Worm (Caenorhabditis elegans) whole organism, L4 larva: ENCODE measurements around the gene qua-1.
A peak's percentile ranks its signal among the peaks of the same experiment; 100 is the strongest.

ENCODE experiments used
- F10B5.3 ChIP-seq: sonication (generic microtip); optimal IDR thresholded peaks from 2 replicates; lab custom pipeline; 2016; ENCODE audit warnings: mild to moderate bottlenecking, missing genetic modification characterization, missing compliant biosample characterization
- F49E8.2 ChIP-seq: sonication (generic microtip); optimal IDR thresholded peaks from 2 replicates; lab custom pipeline; 2016; ENCODE audit warnings: missing compliant biosample characterization, mild to moderate bottlenecking, missing genetic modification characterization, borderline replicate concordance
- T20F7.1 ChIP-seq: fragments of 200-800 bp; sonication (Bioruptor generic); optimal IDR thresholded peaks from 2 replicates; lab custom pipeline; 2018; ENCODE audit warnings: mild to moderate bottlenecking, missing genetic modification characterization, missing compliant biosample characterization
- T26A8.4 ChIP-seq: fragments of 200-800 bp; sonication (Bioruptor generic); IDR thresholded peaks from 2 replicates; pipeline ENCODE4 v1.3.6; 2022; ENCODE audit warnings: missing genetic modification characterization, missing compliant biosample characterization
- Y5F2A.4 ChIP-seq: fragments of 200-800 bp; sonication (Bioruptor generic); optimal IDR thresholded peaks from 2 replicates; lab custom pipeline; 2018; ENCODE audit warnings: mild to moderate bottlenecking, missing genetic modification characterization, missing compliant biosample characterization
- Y75B8A.6 ChIP-seq: fragments of 200-800 bp; sonication (Bioruptor generic); IDR thresholded peaks from 2 replicates; pipeline ENCODE4 v1.3.6; 2022; ENCODE audit warnings: missing genetic modification reagents, missing genetic modification characterization, missing compliant biosample characterization
- ZK337.2 ChIP-seq: fragments of 200-800 bp; sonication (Bioruptor generic); IDR thresholded peaks from 2 replicates; pipeline ENCODE4 v1.3.6; 2022; ENCODE audit warnings: missing genetic modification reagents, missing genetic modification characterization, missing compliant biosample characterization
- aha-1 ChIP-seq: fragments of 150-350 bp; peaks from one replicate; lab custom pipeline; 2014; ENCODE audit warnings: missing biosample characterization, missing genetic modification characterization
- ama-1 ChIP-seq: fragments of 150-350 bp; optimal IDR thresholded peaks from 2 replicates; lab custom pipeline; 2014; ENCODE audit warnings: inconsistent platforms, mixed read lengths
- ceh-44 ChIP-seq: fragments of 200-800 bp; sonication (Bioruptor generic); IDR thresholded peaks from 2 replicates; pipeline ENCODE4 v1.3.6; 2022; ENCODE audit warnings: missing genetic modification reagents, missing genetic modification characterization, missing compliant biosample characterization
- ceh-62 ChIP-seq: sonication (generic microtip); optimal IDR thresholded peaks from 2 replicates; lab custom pipeline; 2017; ENCODE audit warnings: missing biosample characterization, missing genetic modification characterization
- ceh-82 ChIP-seq: sonication (generic microtip); optimal IDR thresholded peaks from 2 replicates; lab custom pipeline; 2017; ENCODE audit warnings: missing biosample characterization, missing genetic modification characterization
- ces-1 ChIP-seq: fragments of 150-350 bp; sonication (generic microtip); optimal IDR thresholded peaks from 4 replicates; lab custom pipeline; 2014; ENCODE audit warnings: missing biosample characterization, missing genetic modification reagents, missing genetic modification characterization
- cey-2 ChIP-seq: sonication (generic microtip); optimal IDR thresholded peaks from 3 replicates; lab custom pipeline; 2017; ENCODE audit warnings: missing genetic modification characterization, mild to moderate bottlenecking, missing compliant biosample characterization, antibody characterized with exemption, borderline replicate concordance; ENCODE audit not compliant: insufficient read depth
- ctbp-1 ChIP-seq: fragments of 200-800 bp; sonication (Bioruptor generic); IDR thresholded peaks from 2 replicates; pipeline ENCODE4 v1.3.6; 2022; ENCODE audit warnings: missing genetic modification reagents, missing genetic modification characterization, missing compliant biosample characterization
- daf-12 ChIP-seq: fragments of 150-350 bp; optimal IDR thresholded peaks from 2 replicates; lab custom pipeline; 2014; ENCODE audit warnings: missing biosample characterization, missing genetic modification reagents, missing genetic modification characterization
- daf-19 ChIP-seq: fragments of 200-800 bp; sonication (Bioruptor generic); conservative IDR thresholded peaks from 2 replicates; pipeline ENCODE4 v1.3.6; 2022; ENCODE audit warnings: missing genetic modification characterization, missing compliant biosample characterization
- daf-8 ChIP-seq: fragments of 200-800 bp; sonication (Bioruptor generic); IDR thresholded peaks from 2 replicates; pipeline ENCODE4 v1.3.6; 2022; ENCODE audit warnings: missing genetic modification characterization, missing compliant biosample characterization
- dmd-8 ChIP-seq: fragments of 200-800 bp; sonication (Bioruptor generic); IDR thresholded peaks from 2 replicates; pipeline ENCODE4 v1.3.6; 2022; ENCODE audit warnings: missing genetic modification characterization, missing compliant biosample characterization
- duxl-1 ChIP-seq: sonication (generic microtip); optimal IDR thresholded peaks from 2 replicates; lab custom pipeline; 2016; ENCODE audit warnings: mild to moderate bottlenecking, missing genetic modification characterization, moderate library complexity, missing compliant biosample characterization; ENCODE audit not compliant: poor library complexity
- dve-1 ChIP-seq: sonication (generic microtip); optimal IDR thresholded peaks from 2 replicates; lab custom pipeline; 2017; ENCODE audit warnings: antibody characterized with exemption, mild to moderate bottlenecking, missing genetic modification characterization, missing compliant biosample characterization; ENCODE audit not compliant: insufficient read depth
- egl-43 ChIP-seq: fragments of 200-800 bp; sonication (Bioruptor generic); IDR thresholded peaks from 2 replicates; pipeline ENCODE4 v1.3.6; 2022; ENCODE audit warnings: missing genetic modification reagents, missing genetic modification characterization, missing compliant biosample characterization
- fkh-10 ChIP-seq: fragments of 150-350 bp; optimal IDR thresholded peaks from 2 replicates; lab custom pipeline; 2014; ENCODE audit warnings: missing biosample characterization, missing genetic modification reagents, missing genetic modification characterization
- gei-8 ChIP-seq: fragments of 200-800 bp; sonication (Bioruptor generic); optimal IDR thresholded peaks from 2 replicates; lab custom pipeline; 2018; ENCODE audit warnings: mild to moderate bottlenecking, missing genetic modification characterization, missing compliant biosample characterization
- hlh-11 ChIP-seq: fragments of 200-800 bp; sonication (Bioruptor generic); optimal IDR thresholded peaks from 2 replicates; lab custom pipeline; 2018; ENCODE audit warnings: mild to moderate bottlenecking, missing genetic modification characterization, missing compliant biosample characterization
- jun-1 ChIP-seq: fragments of 150-350 bp; optimal IDR thresholded peaks from 2 replicates; lab custom pipeline; 2014; ENCODE audit warnings: missing biosample characterization, missing genetic modification reagents, missing genetic modification characterization
- lim-7 ChIP-seq: fragments of 200-800 bp; sonication (Bioruptor generic); IDR thresholded peaks from 2 replicates; pipeline ENCODE4 v1.3.6; 2022; ENCODE audit warnings: missing genetic modification characterization, missing compliant biosample characterization
- lin-1 ChIP-seq: fragments of 200-800 bp; sonication (Bioruptor generic); IDR thresholded peaks from 2 replicates; pipeline ENCODE4 v1.3.6; 2022; ENCODE audit warnings: missing genetic modification reagents, missing genetic modification characterization, missing compliant biosample characterization
- lin-13 ChIP-seq: fragments of 150-350 bp; optimal IDR thresholded peaks from 2 replicates; lab custom pipeline; 2014; ENCODE audit warnings: missing biosample characterization, missing genetic modification reagents, missing genetic modification characterization
- lsy-2 ChIP-seq, 2 experiments: fragments of 150-350 bp in 1 of 2; sonication (generic microtip) in 1 of 2; optimal IDR thresholded peaks; 2 replicates each; lab custom pipeline; 2014 to 2017; ENCODE audit warnings: missing biosample characterization in 2 of 2, missing genetic modification characterization in 2 of 2
- madf-5 ChIP-seq, 2 experiments: fragments of 200-800 bp; sonication (Bioruptor generic); IDR thresholded peaks; 2 replicates each; pipeline ENCODE4 v1.3.6; 2022; ENCODE audit warnings: missing compliant biosample characterization in 2 of 2, missing genetic modification characterization in 2 of 2
- mes-2 ChIP-seq: sonication (generic microtip); optimal IDR thresholded peaks from 2 replicates; lab custom pipeline; 2016; ENCODE audit warnings: missing genotype, mild to moderate bottlenecking, missing genetic modification characterization, missing compliant biosample characterization; ENCODE audit not compliant: poor library complexity, severe bottlenecking
- mxl-2 ChIP-seq: fragments of 200-800 bp; sonication (Bioruptor generic); conservative IDR thresholded peaks from 2 replicates; pipeline ENCODE4 v1.3.6; 2022; ENCODE audit warnings: missing genetic modification reagents, missing genetic modification characterization, missing compliant biosample characterization
- mxl-3 ChIP-seq: fragments of 200-800 bp; sonication (Bioruptor generic); optimal IDR thresholded peaks from 2 replicates; lab custom pipeline; 2018; ENCODE audit warnings: mild to moderate bottlenecking, missing genetic modification characterization, missing compliant biosample characterization
- nhr-111 ChIP-seq: fragments of 200-800 bp; sonication (Bioruptor generic); optimal IDR thresholded peaks from 2 replicates; lab custom pipeline; 2018; ENCODE audit warnings: mild to moderate bottlenecking, missing genetic modification characterization, missing compliant biosample characterization
- nhr-25 ChIP-seq: sonication (generic microtip); optimal IDR thresholded peaks from 2 replicates; lab custom pipeline; 2017; ENCODE audit warnings: missing genetic modification characterization, mild to moderate bottlenecking, missing compliant biosample characterization, antibody characterized with exemption, moderate library complexity, borderline replicate concordance; ENCODE audit not compliant: insufficient read depth
- nhr-28 ChIP-seq: fragments of 150-350 bp; optimal IDR thresholded peaks from 2 replicates; lab custom pipeline; 2014; ENCODE audit warnings: missing biosample characterization, missing genetic modification characterization
- nhr-41 ChIP-seq: fragments of 200-800 bp; sonication (Bioruptor generic); IDR thresholded peaks from 2 replicates; pipeline ENCODE4 v1.3.6; 2022; ENCODE audit warnings: missing genetic modification reagents, missing genetic modification characterization, missing compliant biosample characterization
- nhr-48 ChIP-seq: sonication (generic microtip); optimal IDR thresholded peaks from 2 replicates; lab custom pipeline; 2016; ENCODE audit warnings: mild to moderate bottlenecking, missing genetic modification characterization, missing compliant biosample characterization
- php-3 ChIP-seq: fragments of 200-800 bp; sonication (Bioruptor generic); IDR thresholded peaks from 2 replicates; pipeline ENCODE4 v1.3.6; 2022; ENCODE audit warnings: missing genetic modification reagents, missing genetic modification characterization, missing compliant biosample characterization
- pqm-1 ChIP-seq: sonication (generic microtip); optimal IDR thresholded peaks from 2 replicates; lab custom pipeline; 2017; ENCODE audit warnings: missing biosample characterization, missing genetic modification characterization
- skn-1 ChIP-seq: fragments of 150-350 bp; optimal IDR thresholded peaks from 2 replicates; lab custom pipeline; 2014; ENCODE audit warnings: missing biosample characterization, missing genetic modification characterization
- spr-3 ChIP-seq: fragments of 200-800 bp; sonication (Bioruptor generic); optimal IDR thresholded peaks from 2 replicates; lab custom pipeline; 2018; ENCODE audit warnings: mild to moderate bottlenecking, missing genetic modification characterization, missing compliant biosample characterization
- tag-97 ChIP-seq: fragments of 200-800 bp; sonication (Bioruptor generic); IDR thresholded peaks from 2 replicates; pipeline ENCODE4 v1.3.6; 2022; ENCODE audit warnings: missing genetic modification characterization, missing compliant biosample characterization
- tra-1 ChIP-seq: fragments of 200-800 bp; sonication (Bioruptor generic); IDR thresholded peaks from 2 replicates; pipeline ENCODE4 v1.3.6; 2022; ENCODE audit warnings: missing genetic modification reagents, missing genetic modification characterization, missing compliant biosample characterization
- unc-62 ChIP-seq, 3 experiments: fragments of 150-350 bp in 1 of 3; sonication (generic microtip); optimal IDR thresholded peaks in 2 of 3; peaks in 1 of 3; 1 replicate in 1 of 3; 2 replicates in 2 of 3; lab custom pipeline; 2014 to 2017; ENCODE audit warnings: missing biosample characterization in 3 of 3, missing genetic modification characterization in 3 of 3, missing genetic modification reagents in 3 of 3, missing genotype in 1 of 3
- vab-7 ChIP-seq: fragments of 200-800 bp; sonication (Bioruptor generic); IDR thresholded peaks from 2 replicates; pipeline ENCODE4 v1.3.6; 2022; ENCODE audit warnings: missing genetic modification reagents, missing genetic modification characterization, missing compliant biosample characterization
- zag-1 ChIP-seq: fragments of 150-350 bp; optimal IDR thresholded peaks from 2 replicates; lab custom pipeline; 2014; ENCODE audit warnings: missing biosample characterization, missing genetic modification characterization
- zfp-3 ChIP-seq: fragments of 200-800 bp; sonication (Bioruptor generic); conservative IDR thresholded peaks from 2 replicates; pipeline ENCODE4 v1.3.6; 2022; ENCODE audit warnings: missing genetic modification reagents, missing genetic modification characterization, missing compliant biosample characterization
- zip-2 ChIP-seq: fragments of 150-350 bp; optimal IDR thresholded peaks from 2 replicates; lab custom pipeline; 2014; ENCODE audit warnings: missing biosample characterization, missing genetic modification characterization
- ztf-11 ChIP-seq: fragments of 150-350 bp; optimal IDR thresholded peaks from 2 replicates; lab custom pipeline; 2014; ENCODE audit warnings: missing biosample characterization, missing genetic modification characterization

qua-1 gene

ce11 chrII:8248745-8249144 lies 50.1 kb downstream of the qua-1 start, which contains the start of the genes F35C11.2 and F35C11.4:
F35C11.2 (minus strand) TSS chrII:8248834.
F35C11.4 (plus strand) TSS chrII:8249004.
- TF ChIP-seq F10B5.3 (no peak), php-3 (GFP tag; lab: Robert Waterston, UW) (peak; percentile 43; the same call in 1 of the 2 replicates), ces-1 (GFP tag; lab: Kevin White, UChicago) (no peak), daf-12 (tag; lab: Kevin White, UChicago) (no peak), zfp-3 (no peak), tra-1 (GFP tag; lab: Robert Waterston, UW) (0 out of 2 replicates have a peak, but pooled peaks have one; percentile 38), Y75B8A.6 (GFP tag; lab: Robert Waterston, UW) (no peak), ama-1 (no peak), F49E8.2 (no peak), jun-1 (tag; lab: Kevin White, UChicago) (no peak), daf-8 (no peak), lim-7 (GFP tag; lab: Robert Waterston, UW) (no peak), T26A8.4 (GFP tag; lab: Robert Waterston, UW) (no peak), ctbp-1 (GFP tag; lab: Robert Waterston, UW) (no peak), daf-19 (GFP tag; lab: Robert Waterston, UW) (no peak), lin-13 (no peak), mes-2 (tag; lab: Kevin White, UChicago) (no peak), unc-62 (GFP tag; optimal IDR thresholded peaks at IDR 0.05 in 1 of 2; lab: Kevin White, UChicago) (no peak), unc-62 (tag; optimal IDR thresholded peaks at IDR 0.05; lab: Kevin White, UChicago) (no peak), mxl-3 (GFP tag; lab: Kevin White, UChicago) (no peak), lsy-2 (tag; optimal IDR thresholded peaks at IDR 0.05; lab: Kevin White, UChicago) (no peak), zag-1 (no peak), ceh-44 (GFP tag; lab: Robert Waterston, UW) (no peak), ztf-11 (no peak), ceh-62 (tag; lab: Kevin White, UChicago) (no peak), fkh-10 (GFP tag; lab: Kevin White, UChicago) (no peak), vab-7 (no peak), dve-1 (tag; lab: Kevin White, UChicago) (peak; percentile 79), Y5F2A.4 (GFP tag; lab: Kevin White, UChicago) (no peak), lin-1 (GFP tag; lab: Robert Waterston, UW) (no peak), ZK337.2 (GFP tag; lab: Robert Waterston, UW) (no peak), T20F7.1 (GFP tag; lab: Kevin White, UChicago) (peak; percentile 16), gei-8 (GFP tag; lab: Kevin White, UChicago) (no peak), ceh-82 (tag; lab: Kevin White, UChicago) (no peak), nhr-111 (GFP tag; lab: Kevin White, UChicago) (no peak), egl-43 (GFP tag; lab: Robert Waterston, UW) (no peak), madf-5 (GFP tag; IDR thresholded peaks at IDR 0.05; lab: Robert Waterston, UW) (no peak), nhr-41 (GFP tag; lab: Robert Waterston, UW) (no peak), pqm-1 (peak; percentile 64), tag-97 (GFP tag; lab: Robert Waterston, UW) (no peak), nhr-28 (tag; lab: Kevin White, UChicago) (peak; percentile 70), hlh-11 (tag; lab: Kevin White, UChicago) (peak; percentile 80), aha-1 (tag; lab: Kevin White, UChicago) (peak; percentile 25), nhr-25 (tag; lab: Kevin White, UChicago) (no peak), cey-2 (tag; lab: Kevin White, UChicago) (no peak), duxl-1 (tag; lab: Kevin White, UChicago) (no peak), nhr-48 (tag; lab: Kevin White, UChicago) (peak; percentile 31), zip-2 (no peak), mxl-2 (no peak), dmd-8 (GFP tag; lab: Robert Waterston, UW) (no peak), skn-1 (tag; lab: Kevin White, UChicago) (no peak), spr-3 (GFP tag; lab: Kevin White, UChicago) (no peak)
